Fruit fly (Drosophila melanogaster) whole organism, wandering third instar larva: ENCODE measurements around the gene CAH4.

Experiments used
- Abd-B ChIP-seq: fragments of >200 bp; optimal IDR thresholded peaks from 2 replicates; lab custom pipeline; 2017; ENCODE audit warnings: missing biosample characterization, missing genetic modification characterization
- CG9705 ChIP-seq: fragments of 200-800 bp; sonication (Bioruptor generic); optimal IDR thresholded peaks from 2 replicates; lab custom pipeline; 2018; ENCODE audit warnings: missing biosample characterization, mild to moderate bottlenecking, missing genetic modification characterization
- Hr78 ChIP-seq: fragments of >200 bp; optimal IDR thresholded peaks from 2 replicates; lab custom pipeline; 2017; ENCODE audit warnings: missing biosample characterization, missing genetic modification characterization
- Hr83 ChIP-seq: fragments of 200-300 bp; sonication (Bioruptor generic); optimal IDR thresholded peaks from 2 replicates; lab custom pipeline; 2016; ENCODE audit warnings: missing biosample characterization, mild to moderate bottlenecking, missing genetic modification characterization, moderate library complexity; ENCODE audit not compliant: poor library complexity, severe bottlenecking
- N ChIP-seq: fragments of >200 bp; optimal IDR thresholded peaks from 2 replicates; lab custom pipeline; 2018; ENCODE audit warnings: missing biosample characterization, missing external identifiers, missing genetic modification characterization
- OdsH ChIP-seq: fragments of 200-800 bp; sonication (Bioruptor generic); optimal IDR thresholded peaks from 2 replicates; lab custom pipeline; 2016; ENCODE audit warnings: missing biosample characterization, mild to moderate bottlenecking, missing genetic modification characterization
- brk ChIP-seq: fragments of 200-800 bp; sonication (Bioruptor generic); optimal IDR thresholded peaks from 2 replicates; lab custom pipeline; 2016; ENCODE audit warnings: missing biosample characterization, mild to moderate bottlenecking, missing genetic modification characterization
- fru ChIP-seq: fragments of 200-800 bp; sonication (Bioruptor generic); optimal IDR thresholded peaks from 3 replicates; lab custom pipeline; 2016; ENCODE audit warnings: missing biosample characterization, mild to moderate bottlenecking, missing genetic modification characterization
- h ChIP-seq: fragments of 200-800 bp; sonication (Bioruptor generic); optimal IDR thresholded peaks from 3 replicates; lab custom pipeline; 2016; ENCODE audit warnings: missing biosample characterization, mild to moderate bottlenecking, missing genetic modification characterization
- lola ChIP-seq: fragments of >200 bp; optimal IDR thresholded peaks from 2 replicates; lab custom pipeline; 2017; ENCODE audit warnings: missing biosample characterization, missing genetic modification characterization
- tai ChIP-seq: sonication (Bioruptor generic); optimal IDR thresholded peaks from 2 replicates; lab custom pipeline; 2016; ENCODE audit warnings: missing biosample characterization, missing genetic modification characterization
- usp ChIP-seq: fragments of >200 bp; optimal IDR thresholded peaks from 2 replicates; lab custom pipeline; 2017; ENCODE audit warnings: missing biosample characterization, missing genetic modification characterization
- woc ChIP-seq: sonication (Bioruptor generic); optimal IDR thresholded peaks from 2 replicates; lab custom pipeline; 2016; ENCODE audit warnings: missing biosample characterization, mild to moderate bottlenecking, missing genetic modification characterization

DNA sequence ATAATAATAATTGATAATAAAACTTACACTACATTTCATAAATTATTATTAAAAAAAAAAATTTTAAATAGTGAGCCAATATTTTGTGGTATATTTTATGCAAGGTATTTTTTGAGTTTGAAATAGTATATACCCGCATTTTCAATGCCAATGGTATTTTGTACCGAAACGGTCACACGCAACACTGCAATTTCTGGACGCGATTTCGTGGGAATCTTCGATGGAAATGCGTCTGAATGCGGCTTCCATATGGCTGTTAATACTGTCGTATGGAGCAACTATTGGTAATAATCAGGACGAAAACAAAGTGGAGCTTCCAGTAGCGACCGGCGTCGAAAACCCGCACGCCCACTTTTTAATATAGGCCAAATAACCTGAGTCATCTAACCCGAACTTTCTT is 5.9 kb downstream of the CAH4 start, which contains the start of gene Nct:
- TF ChIP-seq OdsH (GFP tag; lab: Kevin White, UChicago) (no peak), usp (GFP tag; lab: Kevin White, UChicago) (no peak), woc (GFP tag; lab: Kevin White, UChicago) (no peak), Hr78 (no peak), fru (GFP tag; lab: Kevin White, UChicago) (no peak), h (GFP tag; lab: Kevin White, UChicago) (no peak), N (GFP tag; lab: Kevin White, UChicago) (no peak), brk (GFP tag; lab: Kevin White, UChicago) (no peak), lola (no peak), CG9705 (GFP tag; lab: Kevin White, UChicago) (no peak), Abd-B (GFP tag; lab: Kevin White, UChicago) (no peak), tai (GFP tag; lab: Kevin White, UChicago) (no peak), Hr83 (GFP tag; lab: Kevin White, UChicago) (no peak)
